Worm (Caenorhabditis elegans) whole organism, L1 larva: Measurements from ENCODE around the gene F23F1.10.

Source experiments
- egl-27 ChIP-seq, 2 experiments: fragments of 150-350 bp in 1 of 2; sonication (generic microtip); optimal IDR thresholded peaks; 3 replicates each; lab custom pipeline; 2017 to 2018; ENCODE audit warnings: missing biosample characterization in 2 of 2, missing genetic modification characterization in 2 of 2, missing genetic modification reagents in 2 of 2
- irx-1 ChIP-seq: sonication (generic microtip); optimal IDR thresholded peaks from 2 replicates; lab custom pipeline; 2016; ENCODE audit warnings: missing genetic modification characterization, missing compliant biosample characterization
- mep-1 ChIP-seq: fragments of 150-350 bp; optimal IDR thresholded peaks from 2 replicates; lab custom pipeline; 2014; ENCODE audit warnings: missing biosample characterization, missing genetic modification characterization
- nhr-237 ChIP-seq: fragments of 150-350 bp; optimal IDR thresholded peaks from 2 replicates; lab custom pipeline; 2014; ENCODE audit warnings: missing biosample characterization, missing genetic modification characterization
- nhr-71 ChIP-seq: sonication (generic microtip); optimal IDR thresholded peaks from 2 replicates; lab custom pipeline; 2016; ENCODE audit warnings: mild to moderate bottlenecking, missing genetic modification characterization, moderate library complexity, missing compliant biosample characterization
- snpc-4 ChIP-seq: fragments of 150-350 bp; optimal IDR thresholded peaks from 2 replicates; lab custom pipeline; 2014; ENCODE audit warnings: missing biosample characterization, missing genetic modification characterization

ce11 chrII:50862-51261 is 9.1 kb upstream of the F23F1.10 start:
- TF ChIP-seq snpc-4 (tag; lab: Kevin White, UChicago), result no peak
- TF ChIP-seq nhr-237 (tag; lab: Kevin White, UChicago), result no peak
- TF ChIP-seq egl-27 (tag; optimal IDR thresholded peaks at IDR 0.05; lab: Kevin White, UChicago), result no peak
- no peak for TF ChIP-seq mep-1
- no peak for TF ChIP-seq nhr-71 (tag; lab: Kevin White, UChicago)
- TF ChIP-seq irx-1 (tag; lab: Kevin White, UChicago), result no peak
